Worm (Caenorhabditis elegans) whole organism, L4/young adult: ENCODE results near the gene pola-1.
"Not testable (repeated sequence)": the region's sequence is repeated elsewhere in the genome, so short reads cannot be mapped to it uniquely, and the experiment has no call there.

Source experiments
- W03F9.2 ChIP-seq: fragments of 150-350 bp; optimal IDR thresholded peaks from 2 replicates; lab custom pipeline; 2014; ENCODE audit warnings: missing biosample characterization, missing genetic modification characterization
- dao-5 ChIP-seq: sonication (generic microtip); optimal IDR thresholded peaks from 2 replicates; lab custom pipeline; 2016; ENCODE audit warnings: missing genotype, missing genetic modification characterization, moderate library complexity, missing compliant biosample characterization
- him-1 ChIP-seq: sonication (generic microtip); optimal IDR thresholded peaks from 2 replicates; lab custom pipeline; 2016; ENCODE audit warnings: missing genotype, missing genetic modification reagents, missing genetic modification characterization, missing compliant biosample characterization

DNA sequence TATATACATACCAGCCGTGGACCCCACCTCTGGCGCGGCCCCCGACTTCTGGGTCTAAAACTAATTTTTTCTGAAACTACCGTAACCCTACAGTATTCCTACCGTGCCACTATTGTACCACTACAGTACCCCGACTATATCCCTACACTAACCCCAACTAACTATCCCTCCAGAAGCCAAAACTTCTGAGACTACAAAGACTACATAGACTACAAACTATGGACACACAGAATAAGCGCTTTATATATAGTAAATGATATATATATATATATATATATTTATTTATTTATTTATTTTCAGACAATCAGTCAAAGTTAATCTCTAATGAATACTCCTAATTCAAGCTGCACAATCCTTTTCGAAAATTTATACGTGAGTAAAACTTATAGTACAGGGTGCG, 10.8 kb upstream of the pola-1 start, which contains the start of gene pha-1:
- TF ChIP-seq dao-5, him-1, W03F9.2 (tag; lab: Kevin White, UChicago): not testable (repeated sequence)
